Fruit fly (Drosophila melanogaster) whole organism, embryonic: ENCODE results near the gene LanB1.

Experiments
- Ada2b ChIP-seq: fragments of 200-800 bp; sonication (Bioruptor generic); IDR thresholded peaks from 2 replicates; pipeline ENCODE4 v1.3.6; 2022; ENCODE audit warnings: missing biosample characterization, missing genetic modification characterization
- CG10321 ChIP-seq: fragments of 200-800 bp; sonication (Bioruptor generic); IDR thresholded peaks from 2 replicates; pipeline ENCODE4 v1.3.6; 2022; ENCODE audit warnings: missing biosample characterization, missing genetic modification characterization
- CG10565 ChIP-seq: fragments of 200-800 bp; sonication (Bioruptor generic); optimal IDR thresholded peaks from 3 replicates; lab custom pipeline; 2016; ENCODE audit warnings: missing biosample characterization, mild to moderate bottlenecking, missing genetic modification characterization
- CG11695 ChIP-seq: fragments of 200-800 bp; sonication (Bioruptor generic); IDR thresholded peaks from 3 replicates; pipeline ENCODE4 v1.3.6; 2022; ENCODE audit warnings: missing biosample characterization, missing genetic modification characterization
- CG12219 ChIP-seq: fragments of 200-800 bp; sonication (Bioruptor generic); optimal IDR thresholded peaks from 3 replicates; lab custom pipeline; 2018; ENCODE audit warnings: missing biosample characterization, mild to moderate bottlenecking, missing genetic modification characterization
- CG12659 ChIP-seq: fragments of 200-800 bp; sonication (Bioruptor generic); optimal IDR thresholded peaks from 3 replicates; lab custom pipeline; 2017; ENCODE audit warnings: mild to moderate bottlenecking, missing biosample characterization, missing genetic modification reagents, missing genetic modification characterization
- CG13624 ChIP-seq: fragments of 200-800 bp; sonication (Bioruptor generic); optimal IDR thresholded peaks from 2 replicates; lab custom pipeline; 2016; ENCODE audit warnings: missing biosample characterization, missing genetic modification characterization
- CG15073 ChIP-seq: fragments of 200-800 bp; sonication (Bioruptor generic); optimal IDR thresholded peaks from 2 replicates; lab custom pipeline; 2016; ENCODE audit warnings: missing biosample characterization, missing genetic modification characterization
- CG1603 ChIP-seq: fragments of 200-800 bp; sonication (Bioruptor generic); optimal IDR thresholded peaks from 2 replicates; lab custom pipeline; 2019; ENCODE audit warnings: missing biosample characterization, mild to moderate bottlenecking, missing genetic modification characterization, moderate library complexity
- CG16779 ChIP-seq: fragments of 200-800 bp; sonication (Bioruptor generic); IDR thresholded peaks from 2 replicates; pipeline ENCODE4 v1.3.6; 2022; ENCODE audit warnings: missing biosample characterization, missing genetic modification characterization
- CG17328 ChIP-seq: fragments of 200-800 bp; sonication (Bioruptor generic); IDR thresholded peaks from 2 replicates; pipeline ENCODE4 v1.3.6; 2022; ENCODE audit warnings: missing biosample characterization, missing genetic modification characterization
- CG17385 ChIP-seq: fragments of 200-800 bp; sonication (Bioruptor generic); optimal IDR thresholded peaks from 3 replicates; lab custom pipeline; 2018; ENCODE audit warnings: missing biosample characterization, mild to moderate bottlenecking, missing genetic modification characterization
- CG18262 ChIP-seq: fragments of 200-800 bp; optimal IDR thresholded peaks from 3 replicates; lab custom pipeline; 2019; ENCODE audit warnings: missing biosample characterization, mild to moderate bottlenecking, missing genetic modification characterization, moderate library complexity
- CG2889 ChIP-seq: fragments of 200-800 bp; sonication (Bioruptor generic); IDR thresholded peaks from 3 replicates; pipeline ENCODE4 v1.3.6; 2022; ENCODE audit warnings: missing biosample characterization, missing genetic modification characterization
- CG30403 ChIP-seq: fragments of 200-800 bp; sonication (Bioruptor generic); optimal IDR thresholded peaks from 3 replicates; lab custom pipeline; 2016; ENCODE audit warnings: missing biosample characterization, missing genetic modification characterization
- CG32532 ChIP-seq: fragments of 200-800 bp; sonication (Bioruptor generic); IDR thresholded peaks from 2 replicates; pipeline ENCODE4 v1.3.6; 2022; ENCODE audit warnings: missing biosample characterization, missing genetic modification characterization
- CG32767 ChIP-seq: fragments of 200-800 bp; sonication (Bioruptor generic); IDR thresholded peaks from 2 replicates; pipeline ENCODE4 v1.3.6; 2022; ENCODE audit warnings: missing biosample characterization, missing genetic modification characterization
- CG32772 ChIP-seq: fragments of 200-800 bp; sonication (Bioruptor generic); IDR thresholded peaks from 2 replicates; pipeline ENCODE4 v1.3.6; 2022; ENCODE audit warnings: missing biosample characterization, missing genetic modification characterization
- CG33213 ChIP-seq: fragments of 200-800 bp; sonication (Bioruptor generic); optimal IDR thresholded peaks from 3 replicates; lab custom pipeline; 2016; ENCODE audit warnings: missing biosample characterization, missing genetic modification characterization
- CG42726 ChIP-seq: fragments of 200-800 bp; sonication (Bioruptor generic); IDR thresholded peaks from 2 replicates; pipeline ENCODE4 v1.3.6; 2022; ENCODE audit warnings: missing biosample characterization, missing genetic modification characterization; ENCODE audit not compliant: partially characterized antibody
- CG4820 ChIP-seq: fragments of 200-800 bp; sonication (Bioruptor generic); optimal IDR thresholded peaks from 3 replicates; lab custom pipeline; 2016; ENCODE audit warnings: missing biosample characterization, missing genetic modification characterization
- CG6683 ChIP-seq: fragments of 200-800 bp; sonication (Bioruptor generic); optimal IDR thresholded peaks from 2 replicates; lab custom pipeline; 2017; ENCODE audit warnings: missing biosample characterization, mild to moderate bottlenecking, missing genetic modification characterization, missing genetic modification reagents
- CG6813 ChIP-seq: fragments of 200-800 bp; sonication (Bioruptor generic); optimal IDR thresholded peaks from 2 replicates; lab custom pipeline; 2017; ENCODE audit warnings: missing biosample characterization, missing genetic modification characterization, mild to moderate bottlenecking, moderate library complexity, missing genetic modification reagents
- CG9817 ChIP-seq: fragments of 200-800 bp; sonication (Bioruptor generic); optimal IDR thresholded peaks from 2 replicates; lab custom pipeline; 2018; ENCODE audit warnings: missing biosample characterization, mild to moderate bottlenecking, missing genetic modification characterization, moderate library complexity
- CG9932 ChIP-seq: fragments of 200-800 bp; sonication (Bioruptor generic); IDR thresholded peaks from 2 replicates; pipeline ENCODE4 v1.3.6; 2022; ENCODE audit warnings: missing biosample characterization, missing genetic modification characterization
- Camta ChIP-seq: fragments of 200-800 bp; sonication (Bioruptor generic); optimal IDR thresholded peaks from 2 replicates; lab custom pipeline; 2016; ENCODE audit warnings: missing biosample characterization, missing genetic modification characterization
- HmgZ ChIP-seq: fragments of 200-800 bp; sonication (Bioruptor generic); optimal IDR thresholded peaks from 2 replicates; lab custom pipeline; 2018; ENCODE audit warnings: missing biosample characterization, mild to moderate bottlenecking, missing genetic modification characterization
- Hmr ChIP-seq: fragments of 200-800 bp; sonication (Bioruptor generic); optimal IDR thresholded peaks from 3 replicates; lab custom pipeline; 2017; ENCODE audit warnings: mild to moderate bottlenecking, missing biosample characterization, missing genetic modification reagents, missing genetic modification characterization
- Lim3 ChIP-seq: fragments of 200-800 bp; sonication (Bioruptor generic); IDR thresholded peaks from 2 replicates; pipeline ENCODE4 v1.3.6; 2022; ENCODE audit warnings: missing biosample characterization, missing genetic modification characterization
- Mes4 ChIP-seq: fragments of 200-800 bp; sonication (Bioruptor generic); optimal IDR thresholded peaks from 2 replicates; lab custom pipeline; 2016; ENCODE audit warnings: missing biosample characterization, missing genetic modification characterization
- NFAT ChIP-seq: fragments of 200-800 bp; sonication (Bioruptor generic); IDR thresholded peaks from 2 replicates; pipeline ENCODE4 v1.3.6; 2022; ENCODE audit warnings: missing biosample characterization, missing genetic modification characterization
- Opbp ChIP-seq: fragments of 200-800 bp; sonication (Bioruptor generic); IDR thresholded peaks from 3 replicates; pipeline ENCODE4 v1.3.6; 2022; ENCODE audit warnings: missing biosample characterization, missing genetic modification characterization; ENCODE audit not compliant: partially characterized antibody
- Xbp1 ChIP-seq: fragments of 200-800 bp; sonication (Bioruptor generic); optimal IDR thresholded peaks from 3 replicates; lab custom pipeline; 2016; ENCODE audit warnings: missing biosample characterization, mild to moderate bottlenecking, missing genetic modification characterization
- bcd ChIP-seq: fragments of 200-800 bp; sonication (Bioruptor generic); optimal IDR thresholded peaks from 2 replicates; lab custom pipeline; 2017; ENCODE audit warnings: missing biosample characterization, mild to moderate bottlenecking, missing genetic modification characterization
- bigmax ChIP-seq: fragments of 200-800 bp; sonication (Bioruptor generic); optimal IDR thresholded peaks from 2 replicates; lab custom pipeline; 2018; ENCODE audit warnings: missing biosample characterization, mild to moderate bottlenecking, missing genetic modification characterization
- chinmo ChIP-seq: fragments of 200-800 bp; sonication (Bioruptor generic); IDR thresholded peaks from 4 replicates; pipeline ENCODE4 v1.3.6; 2022; ENCODE audit warnings: missing biosample characterization, missing genetic modification characterization; ENCODE audit not compliant: partially characterized antibody
- dan ChIP-seq: fragments of 200-800 bp; sonication (Bioruptor generic); IDR thresholded peaks from 2 replicates; pipeline ENCODE4 v1.3.6; 2022; ENCODE audit warnings: missing biosample characterization, missing genetic modification characterization
- disco-r ChIP-seq: fragments of 200-800 bp; sonication (Bioruptor generic); optimal IDR thresholded peaks from 2 replicates; lab custom pipeline; 2016; ENCODE audit warnings: missing biosample characterization, missing genetic modification characterization
- emc ChIP-seq: fragments of 200-800 bp; sonication (Bioruptor generic); optimal IDR thresholded peaks from 2 replicates; lab custom pipeline; 2016; ENCODE audit warnings: missing biosample characterization, missing genetic modification characterization
- fu2 ChIP-seq: fragments of 200-800 bp; sonication (Bioruptor generic); optimal IDR thresholded peaks from 2 replicates; lab custom pipeline; 2016; ENCODE audit warnings: missing biosample characterization, missing genetic modification characterization
- lilli ChIP-seq: fragments of 200-800 bp; sonication (Bioruptor generic); optimal IDR thresholded peaks from 3 replicates; lab custom pipeline; 2016; ENCODE audit warnings: missing biosample characterization, missing genetic modification characterization
- nerfin-1 ChIP-seq: fragments of 200-800 bp; sonication (Bioruptor generic); optimal IDR thresholded peaks from 3 replicates; lab custom pipeline; 2019; ENCODE audit warnings: missing biosample characterization, mild to moderate bottlenecking, missing genetic modification characterization, moderate library complexity
- nerfin-2 ChIP-seq: fragments of 200-800 bp; sonication (Bioruptor generic); IDR thresholded peaks from 2 replicates; pipeline ENCODE4 v1.3.6; 2022; ENCODE audit warnings: missing biosample characterization, missing genetic modification characterization; ENCODE audit not compliant: partially characterized antibody
- oc ChIP-seq: fragments of 200-800 bp; sonication (Bioruptor generic); optimal IDR thresholded peaks from 2 replicates; lab custom pipeline; 2018; ENCODE audit warnings: missing biosample characterization, mild to moderate bottlenecking, missing genetic modification characterization, moderate library complexity
- phol ChIP-seq: fragments of 200-800 bp; sonication (Bioruptor generic); optimal IDR thresholded peaks from 3 replicates; lab custom pipeline; 2018; ENCODE audit warnings: missing biosample characterization, mild to moderate bottlenecking, missing genetic modification characterization, moderate library complexity
- pros ChIP-seq: fragments of 200-800 bp; sonication (Bioruptor generic); optimal IDR thresholded peaks from 3 replicates; lab custom pipeline; 2019; ENCODE audit warnings: missing biosample characterization, mild to moderate bottlenecking, missing genetic modification characterization, moderate library complexity
- sd ChIP-seq: fragments of 200-800 bp; sonication (Bioruptor generic); optimal IDR thresholded peaks from 3 replicates; lab custom pipeline; 2018; ENCODE audit warnings: missing biosample characterization, mild to moderate bottlenecking, missing genetic modification characterization, moderate library complexity
- sug ChIP-seq: fragments of 200-800 bp; optimal IDR thresholded peaks from 2 replicates; lab custom pipeline; 2019; ENCODE audit warnings: missing biosample characterization, mild to moderate bottlenecking, missing genetic modification characterization, moderate library complexity
- ttk ChIP-seq: fragments of 200-800 bp; sonication (Bioruptor generic); IDR thresholded peaks from 2 replicates; pipeline ENCODE4 v2.1.2; 2022; ENCODE audit warnings: missing biosample characterization, missing genetic modification characterization
- vvl ChIP-seq: fragments of 200-800 bp; sonication (Bioruptor generic); IDR thresholded peaks from 2 replicates; pipeline ENCODE4 v1.3.6; 2022; ENCODE audit warnings: missing biosample characterization, missing genetic modification characterization

Gene LanB1

dm6 chr2L:7828231-7828630, 17.0 kb downstream of the LanB1 start (continued):
- TF ChIP-seq chinmo (GFP tag; lab: Robert Waterston, UW) = peak; percentile 78; the same call in 1 of the 4 replicates
- TF ChIP-seq CG18262 = peak; percentile 8
- 0 out of 2 replicates have a peak, but pooled peaks have one; percentile 42 for TF ChIP-seq nerfin-2 (GFP tag; lab: Robert Waterston, UW)
- no peak for TF ChIP-seq CG4820
- peak; percentile 26 for TF ChIP-seq disco-r (GFP tag; lab: Kevin White, UChicago)
- no peak for TF ChIP-seq CG2889 (GFP tag; lab: Robert Waterston, UW)
- TF ChIP-seq CG10565 (GFP tag; lab: Kevin White, UChicago) = no peak
- peak; percentile 9 for TF ChIP-seq pros (GFP tag; lab: Kevin White, UChicago)
- no peak for TF ChIP-seq lilli
- peak; percentile 35; the same call in 1 of the 2 replicates for TF ChIP-seq CG9932 (GFP tag; lab: Robert Waterston, UW)
- TF ChIP-seq Lim3 = no peak
- peak; percentile 89 for TF ChIP-seq CG32767 (GFP tag; lab: Robert Waterston, UW)
- TF ChIP-seq fu2 = no peak
- no peak for TF ChIP-seq CG33213 (GFP tag; lab: Kevin White, UChicago)
- peak; percentile 13 for TF ChIP-seq CG17385
- TF ChIP-seq CG42726 = peak; percentile 77
- peak; percentile 13 for TF ChIP-seq Xbp1 (GFP tag; lab: Kevin White, UChicago)
- TF ChIP-seq CG12219 (GFP tag; lab: Kevin White, UChicago) = peak; percentile 31
- peak; percentile 35; the same call in 1 of the 2 replicates for TF ChIP-seq vvl (GFP tag; lab: Robert Waterston, UW)
- TF ChIP-seq bigmax (GFP tag; lab: Kevin White, UChicago) = peak; percentile 29
- TF ChIP-seq HmgZ (tag; lab: Kevin White, UChicago) = peak; percentile 79
- peak; percentile 100 for TF ChIP-seq phol (tag; lab: Kevin White, UChicago)
- TF ChIP-seq Camta (GFP tag; lab: Kevin White, UChicago) = peak; percentile 7
- no peak for TF ChIP-seq CG11695
- TF ChIP-seq CG1603 (tag; lab: Kevin White, UChicago) = peak; percentile 17
- TF ChIP-seq sd (tag; lab: Kevin White, UChicago) = peak; percentile 100
- peak; percentile 100 for TF ChIP-seq nerfin-1 (tag; lab: Kevin White, UChicago)
- TF ChIP-seq NFAT = peak; percentile 62; the same call in 1 of the 2 replicates
- peak; percentile 54 for TF ChIP-seq Mes4 (GFP tag; lab: Kevin White, UChicago)
- TF ChIP-seq CG6683 (GFP tag; lab: Kevin White, UChicago) = no peak
- TF ChIP-seq CG10321 = peak; percentile 100
- TF ChIP-seq CG6813 (GFP tag; lab: Kevin White, UChicago) = peak; percentile 19
- TF ChIP-seq CG30403 (GFP tag; lab: Kevin White, UChicago) = no peak
- TF ChIP-seq CG32532 (GFP tag; lab: Robert Waterston, UW) = peak; percentile 42; the same call in 1 of the 2 replicates
- TF ChIP-seq CG16779 (GFP tag; lab: Robert Waterston, UW) = no peak
- peak; percentile 38 for TF ChIP-seq CG13624 (GFP tag; lab: Kevin White, UChicago)
- TF ChIP-seq ttk = 0 out of 2 replicates have a peak, but pooled peaks have one; percentile 6
- TF ChIP-seq dan = no peak
- peak; percentile 33 for TF ChIP-seq bcd
- peak; percentile 39 for TF ChIP-seq Hmr
- TF ChIP-seq CG9817 (tag; lab: Kevin White, UChicago) = no peak
- peak; percentile 69 for TF ChIP-seq CG12659 (GFP tag; lab: Kevin White, UChicago)
- peak; percentile 86 for TF ChIP-seq CG32772 (GFP tag; lab: Robert Waterston, UW)
- TF ChIP-seq emc (GFP tag; lab: Kevin White, UChicago) = no peak
- TF ChIP-seq CG17328 (GFP tag; lab: Robert Waterston, UW) = no peak
- peak; percentile 4 for TF ChIP-seq oc (tag; lab: Kevin White, UChicago)
- TF ChIP-seq CG15073 (GFP tag; lab: Kevin White, UChicago) = no peak
- TF ChIP-seq Ada2b (GFP tag; lab: Robert Waterston, UW) = peak; percentile 15; the same call in 1 of the 2 replicates
- peak; percentile 48 for TF ChIP-seq sug (tag; lab: Kevin White, UChicago)
- TF ChIP-seq Opbp = peak; percentile 80
